Worm (Caenorhabditis elegans) whole organism, L2 larva: ENCODE data around the gene wdfy-2.

ENCODE experiments used
- C34F6.9 ChIP-seq: fragments of 150-350 bp; optimal IDR thresholded peaks from 2 replicates; lab custom pipeline; 2014; ENCODE audit warnings: missing biosample characterization, missing genetic modification characterization
- F13H6.1 ChIP-seq: sonication (generic microtip); optimal IDR thresholded peaks from 2 replicates; lab custom pipeline; 2016; ENCODE audit warnings: missing genetic modification characterization, missing compliant biosample characterization
- Y55F3AM.14 ChIP-seq: fragments of 200-800 bp; sonication (Bioruptor generic); optimal IDR thresholded peaks from 2 replicates; lab custom pipeline; 2018; ENCODE audit warnings: mild to moderate bottlenecking, missing genetic modification characterization, missing compliant biosample characterization
- alr-1 ChIP-seq: fragments of 150-350 bp; optimal IDR thresholded peaks from 2 replicates; lab custom pipeline; 2014; ENCODE audit warnings: missing biosample characterization, missing genetic modification characterization
- ama-1 ChIP-seq: fragments of 150-350 bp; optimal IDR thresholded peaks from 2 replicates; lab custom pipeline; 2018; ENCODE audit warnings: inconsistent platforms
- blmp-1 ChIP-seq: sonication (generic microtip); optimal IDR thresholded peaks from 2 replicates; lab custom pipeline; 2017; ENCODE audit warnings: missing genetic modification characterization, mild to moderate bottlenecking, missing compliant biosample characterization, antibody characterized with exemption, moderate library complexity; ENCODE audit not compliant: insufficient read depth
- ceh-16 ChIP-seq: fragments of 150-350 bp; optimal IDR thresholded peaks from 2 replicates; lab custom pipeline; 2014; ENCODE audit warnings: missing biosample characterization, missing genetic modification characterization
- crh-2 ChIP-seq: sonication (generic microtip); optimal IDR thresholded peaks from 2 replicates; lab custom pipeline; 2017; ENCODE audit warnings: missing biosample characterization, missing genetic modification characterization
- dmd-4 ChIP-seq: sonication (generic microtip); optimal IDR thresholded peaks from 2 replicates; lab custom pipeline; 2017; ENCODE audit warnings: missing biosample characterization, missing genetic modification characterization
- egl-27 ChIP-seq: sonication (generic microtip); optimal IDR thresholded peaks from 3 replicates; lab custom pipeline; 2017; ENCODE audit warnings: missing biosample characterization, missing genetic modification reagents, missing genetic modification characterization
- elt-3 ChIP-seq: sonication (generic microtip); optimal IDR thresholded peaks from 2 replicates; lab custom pipeline; 2017; ENCODE audit warnings: missing biosample characterization, missing genetic modification characterization
- fos-1 ChIP-seq: fragments of 150-350 bp; optimal IDR thresholded peaks from 2 replicates; lab custom pipeline; 2014; ENCODE audit warnings: missing biosample characterization, missing genetic modification characterization
- gmeb-1 ChIP-seq: fragments of 150-350 bp; optimal IDR thresholded peaks from 2 replicates; lab custom pipeline; 2014; ENCODE audit warnings: missing biosample characterization, missing genetic modification characterization
- lin-11 ChIP-seq: fragments of 150-350 bp; sonication (generic microtip); optimal IDR thresholded peaks from 2 replicates; lab custom pipeline; 2014; ENCODE audit warnings: missing biosample characterization, missing genetic modification characterization, inconsistent platforms, mixed read lengths
- lin-13 ChIP-seq: fragments of 150-350 bp; optimal IDR thresholded peaks from 2 replicates; lab custom pipeline; 2014; ENCODE audit warnings: missing biosample characterization, missing genetic modification reagents, missing genetic modification characterization
- lin-39 ChIP-seq: fragments of 150-350 bp; optimal IDR thresholded peaks from 2 replicates; lab custom pipeline; 2014; ENCODE audit warnings: missing biosample characterization, missing genetic modification reagents, missing genetic modification characterization
- lsy-2 ChIP-seq, 2 experiments: fragments of 150-350 bp in 1 of 2; sonication (generic microtip) in 1 of 2; optimal IDR thresholded peaks; 2 replicates each; lab custom pipeline; 2014 to 2017; ENCODE audit warnings: missing biosample characterization in 2 of 2, missing genetic modification characterization in 2 of 2
- mab-5 ChIP-seq: fragments of 150-350 bp; optimal IDR thresholded peaks from 2 replicates; lab custom pipeline; 2014; ENCODE audit warnings: missing biosample characterization, missing genetic modification characterization
- mbf-1 ChIP-seq: sonication (generic microtip); optimal IDR thresholded peaks from 2 replicates; lab custom pipeline; 2017; ENCODE audit warnings: missing biosample characterization, missing genetic modification characterization
- mdl-1 ChIP-seq, 2 experiments: fragments of 150-350 bp in 1 of 2; sonication (generic microtip) in 1 of 2; optimal IDR thresholded peaks; 2 replicates each; lab custom pipeline; 2017; ENCODE audit warnings: missing biosample characterization in 2 of 2, missing genetic modification characterization in 2 of 2
- nhr-129 ChIP-seq: fragments of 150-350 bp; optimal IDR thresholded peaks from 2 replicates; lab custom pipeline; 2014; ENCODE audit warnings: missing biosample characterization, missing genetic modification characterization
- nhr-21 ChIP-seq: fragments of 150-350 bp; optimal IDR thresholded peaks from 2 replicates; lab custom pipeline; 2014; ENCODE audit warnings: missing biosample characterization, missing genetic modification characterization
- nhr-237 ChIP-seq: fragments of 150-350 bp; optimal IDR thresholded peaks from 2 replicates; lab custom pipeline; 2014; ENCODE audit warnings: missing biosample characterization, missing genetic modification characterization
- nhr-25 ChIP-seq: fragments of 150-350 bp; sonication (generic microtip); optimal IDR thresholded peaks from 3 replicates; lab custom pipeline; 2014; ENCODE audit warnings: missing biosample characterization, missing genetic modification characterization
- peb-1 ChIP-seq: fragments of 150-350 bp; optimal IDR thresholded peaks from 2 replicates; lab custom pipeline; 2014; ENCODE audit warnings: missing biosample characterization, missing genetic modification characterization
- sma-3 ChIP-seq: sonication (generic microtip); optimal IDR thresholded peaks from 2 replicates; lab custom pipeline; 2016; ENCODE audit warnings: missing genetic modification reagents, missing genetic modification characterization, missing compliant biosample characterization
- sma-9 ChIP-seq, 2 experiments: fragments of 150-350 bp in 1 of 2; sonication (generic microtip) in 1 of 2; optimal IDR thresholded peaks; 2 replicates each; lab custom pipeline; 2014 to 2016; ENCODE audit warnings: missing genetic modification characterization in 2 of 2, mild to moderate bottlenecking in 1 of 2, missing biosample characterization in 1 of 2, missing compliant biosample characterization in 1 of 2, missing genetic modification reagents in 1 of 2, moderate library complexity in 1 of 2
- snpc-4 ChIP-seq: fragments of 150-350 bp; optimal IDR thresholded peaks from 2 replicates; lab custom pipeline; 2014; ENCODE audit warnings: missing biosample characterization, missing genetic modification characterization
- unc-55 ChIP-seq: fragments of 150-350 bp; sonication (generic microtip); optimal IDR thresholded peaks from 3 replicates; lab custom pipeline; 2014; ENCODE audit warnings: missing biosample characterization, missing genetic modification reagents, missing genetic modification characterization
- unc-62 ChIP-seq: fragments of 150-350 bp; optimal IDR thresholded peaks from 2 replicates; lab custom pipeline; 2014; ENCODE audit warnings: missing biosample characterization, missing genetic modification reagents, missing genetic modification characterization
- zag-1 ChIP-seq: fragments of 150-350 bp; optimal IDR thresholded peaks from 2 replicates; lab custom pipeline; 2014; ENCODE audit warnings: missing biosample characterization, missing genetic modification characterization
- ztf-1 ChIP-seq: fragments of 200-800 bp; sonication (Bioruptor generic); conservative IDR thresholded peaks from 2 replicates; pipeline ENCODE4 v1.3.6; 2022; ENCODE audit warnings: missing genetic modification characterization, missing compliant biosample characterization
- ztf-11 ChIP-seq: sonication (generic microtip); optimal IDR thresholded peaks from 2 replicates; lab custom pipeline; 2017; ENCODE audit warnings: missing biosample characterization, missing genetic modification characterization

Gene wdfy-2

DNA sequence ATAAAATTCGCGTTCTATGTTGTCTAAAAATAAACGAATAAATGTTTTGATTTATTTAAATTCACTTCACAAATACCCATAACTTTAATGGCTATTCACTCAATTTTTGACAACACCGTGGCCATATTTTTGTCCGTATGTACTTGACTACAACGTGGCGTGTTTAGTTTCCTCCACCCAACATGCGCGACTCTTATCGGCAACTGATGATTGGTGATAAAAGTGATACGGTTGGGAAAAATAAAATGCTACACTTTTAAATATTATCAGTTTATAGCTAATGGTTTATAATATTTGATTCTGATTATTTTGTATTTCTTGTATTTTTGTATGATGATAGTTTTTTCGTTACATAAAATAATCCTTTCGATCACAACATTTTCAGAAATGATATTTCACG, 28.0 kb upstream of the wdfy-2 start, which contains the start of gene acs-7 (continued):
- no peak for TF ChIP-seq lin-11 (tag; lab: Kevin White, UChicago)
- no peak for TF ChIP-seq snpc-4
- TF ChIP-seq C34F6.9, result no peak
- no peak for TF ChIP-seq nhr-21 (tag; lab: Kevin White, UChicago)
- peak; percentile 31 for TF ChIP-seq F13H6.1 (tag; lab: Kevin White, UChicago)
- no peak for TF ChIP-seq mdl-1 (tag; optimal IDR thresholded peaks at IDR 0.05; lab: Kevin White, UChicago)
- TF ChIP-seq blmp-1, result no peak
- no peak for TF ChIP-seq elt-3 (tag; lab: Kevin White, UChicago)
- no peak for TF ChIP-seq dmd-4 (tag; lab: Kevin White, UChicago)
- TF ChIP-seq ama-1 (lab: Kevin White, UChicago), result no peak
- no peak for TF ChIP-seq peb-1
- TF ChIP-seq Y55F3AM.14 (GFP tag; lab: Kevin White, UChicago), result no peak
- TF ChIP-seq ztf-11 (tag; lab: Kevin White, UChicago), result no peak
- no peak for TF ChIP-seq unc-62 (GFP tag; lab: Kevin White, UChicago)
- TF ChIP-seq fos-1 (tag; lab: Kevin White, UChicago), result peak; percentile 97
- TF ChIP-seq sma-3 (GFP tag; lab: Kevin White, UChicago), result no peak
- no peak for TF ChIP-seq mab-5
- TF ChIP-seq ceh-16, result no peak
- TF ChIP-seq lin-39, result no peak
- TF ChIP-seq alr-1 (tag; lab: Kevin White, UChicago), result no peak
- TF ChIP-seq, all 48 proteins: peak for 6

DNA sequence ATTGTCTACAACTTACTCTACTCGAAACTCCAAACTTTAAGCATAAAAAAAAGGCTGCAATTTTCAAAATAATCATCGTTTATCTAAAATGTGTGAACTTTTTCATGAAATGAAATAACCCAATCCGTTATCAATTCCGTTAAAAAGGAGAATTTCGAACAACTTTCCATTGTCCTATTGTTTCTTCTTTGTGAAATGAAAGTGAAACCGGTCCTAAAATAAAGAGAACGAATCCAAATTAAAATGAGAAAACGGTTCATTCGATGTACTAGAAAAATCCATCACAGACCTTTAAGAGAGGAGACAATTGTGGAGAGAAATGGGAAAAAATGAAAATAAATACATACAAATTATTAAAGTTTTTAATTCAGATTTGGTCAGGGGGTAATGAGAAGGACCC, 24.0 kb upstream of the wdfy-2 start, which contains the start of gene C01G6.9:
Gene C01G6.9 (minus strand): TSS at position 141 of the 400 bp plus-strand sequence.
- TF ChIP-seq unc-55 (GFP tag; lab: Kevin White, UChicago), result no peak
- no peak for TF ChIP-seq dmd-4 (tag; lab: Kevin White, UChicago)
- TF ChIP-seq gmeb-1, result no peak
- TF ChIP-seq elt-3 (tag; lab: Kevin White, UChicago), result no peak
- TF ChIP-seq lin-13, result no peak
- TF ChIP-seq F13H6.1 (tag; lab: Kevin White, UChicago), result no peak
- no peak for TF ChIP-seq nhr-25 (tag; lab: Kevin White, UChicago)
- no peak for TF ChIP-seq zag-1
- no peak for TF ChIP-seq ztf-1

DNA sequence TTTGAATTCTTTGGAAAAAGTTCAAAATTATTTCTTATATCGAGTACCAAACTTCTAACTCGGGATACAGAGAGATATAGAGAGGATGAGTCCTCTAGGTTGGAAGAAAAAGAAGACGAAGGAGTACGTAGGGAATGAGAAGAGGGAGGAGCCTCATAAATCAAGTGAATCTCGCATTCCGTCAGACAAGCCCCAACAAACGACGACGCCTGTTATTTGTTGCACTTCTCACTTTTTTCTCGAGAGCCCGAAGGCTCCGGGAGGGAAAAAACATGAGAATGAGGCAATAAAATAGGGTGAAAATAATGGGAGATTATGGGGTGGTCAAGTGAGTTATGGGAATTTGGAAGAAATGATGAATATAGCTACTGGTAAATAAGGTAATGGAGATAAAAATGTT, 20.0 kb upstream of the wdfy-2 start:
- TF ChIP-seq egl-27 (no peak), blmp-1 (no peak), crh-2 (tag; lab: Kevin White, UChicago) (no peak), mdl-1 (tag; optimal IDR thresholded peaks at IDR 0.05; lab: Kevin White, UChicago) (no peak), Y55F3AM.14 (GFP tag; lab: Kevin White, UChicago) (no peak), mab-5 (peak; percentile 93), ztf-11 (tag; lab: Kevin White, UChicago) (no peak), fos-1 (tag; lab: Kevin White, UChicago) (no peak), ztf-1 (no peak), lsy-2 (tag; optimal IDR thresholded peaks at IDR 0.05; lab: Kevin White, UChicago) (peak in 1 of 2 experiments; percentile 21), sma-9 (GFP tag; optimal IDR thresholded peaks at IDR 0.05; lab: Kevin White, UChicago) (peak; percentile 23), sma-9 (tag; optimal IDR thresholded peaks at IDR 0.05; lab: Kevin White, UChicago) (no peak), F13H6.1 (tag; lab: Kevin White, UChicago) (peak; percentile 1), lin-39 (no peak), alr-1 (tag; lab: Kevin White, UChicago) (no peak), nhr-129 (tag; lab: Kevin White, UChicago) (peak; percentile 25), unc-55 (GFP tag; lab: Kevin White, UChicago) (peak; percentile 23), gmeb-1 (no peak)
- TF ChIP-seq, all 48 proteins: peak for 6

DNA sequence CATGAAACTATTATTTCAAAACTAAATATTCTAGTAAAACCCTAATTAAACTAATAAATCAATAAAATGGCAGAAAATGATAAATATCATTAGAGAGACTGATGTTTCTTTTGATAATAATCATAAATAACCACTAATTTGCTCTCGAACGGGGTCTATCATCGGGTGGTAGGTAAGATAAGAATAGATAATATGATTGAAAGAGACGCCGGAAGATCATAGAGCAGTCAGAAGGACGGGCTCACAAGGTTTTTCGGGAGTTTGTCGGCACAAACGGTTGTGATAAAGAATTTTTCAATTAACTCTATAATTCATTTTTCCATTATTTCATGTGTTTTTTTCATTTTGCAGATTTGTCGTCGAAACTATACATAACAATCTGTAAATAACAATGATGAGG, 18.6 kb upstream of the wdfy-2 start:
- TF ChIP-seq sma-9 (GFP tag; optimal IDR thresholded peaks at IDR 0.05; lab: Kevin White, UChicago) (peak; percentile 34), sma-9 (tag; optimal IDR thresholded peaks at IDR 0.05; lab: Kevin White, UChicago) (no peak), F13H6.1 (tag; lab: Kevin White, UChicago) (peak; percentile 42), crh-2 (tag; lab: Kevin White, UChicago) (peak; percentile 14), nhr-237 (tag; lab: Kevin White, UChicago) (no peak), lin-39 (no peak), nhr-129 (tag; lab: Kevin White, UChicago) (no peak), fos-1 (tag; lab: Kevin White, UChicago) (peak; percentile 91), unc-55 (GFP tag; lab: Kevin White, UChicago) (no peak), mbf-1 (tag; lab: Kevin White, UChicago) (no peak)
